Worm (Caenorhabditis elegans) whole organism, L1 larva: Measurements from ENCODE around the gene sym-4.

Experiments used
- C16A3.4 ChIP-seq: fragments of 150-350 bp; optimal IDR thresholded peaks from 2 replicates; lab custom pipeline; 2014; ENCODE audit warnings: missing biosample characterization, missing genetic modification characterization
- C34B4.2 ChIP-seq: sonication (generic microtip); optimal IDR thresholded peaks from 2 replicates; lab custom pipeline; 2017; ENCODE audit warnings: mild to moderate bottlenecking, missing genetic modification characterization, missing compliant biosample characterization
- elt-2 ChIP-seq: sonication (generic microtip); optimal IDR thresholded peaks from 2 replicates; lab custom pipeline; 2016; ENCODE audit warnings: missing genetic modification characterization, mild to moderate bottlenecking, inconsistent platforms, missing compliant biosample characterization, missing genetic modification reagents
- lin-13 ChIP-seq: fragments of 150-350 bp; optimal IDR thresholded peaks from 2 replicates; lab custom pipeline; 2014; ENCODE audit warnings: missing biosample characterization, missing genetic modification reagents, missing genetic modification characterization
- lin-39 ChIP-seq: fragments of 150-350 bp; optimal IDR thresholded peaks from 2 replicates; lab custom pipeline; 2014; ENCODE audit warnings: missing biosample characterization, missing genetic modification reagents, missing genetic modification characterization
- nhr-20 ChIP-seq: sonication (generic microtip); optimal IDR thresholded peaks from 2 replicates; lab custom pipeline; 2016; ENCODE audit warnings: mild to moderate bottlenecking, missing genetic modification characterization, missing compliant biosample characterization
- unc-62 ChIP-seq: fragments of 150-350 bp; optimal IDR thresholded peaks from 2 replicates; lab custom pipeline; 2014; ENCODE audit warnings: missing biosample characterization, missing genetic modification reagents, missing genetic modification characterization

- TF ChIP-seq C16A3.4 (no peak), lin-39 (no peak), elt-2 (tag; lab: Kevin White, UChicago) (peak; percentile 49), unc-62 (GFP tag; lab: Kevin White, UChicago) (no peak), C34B4.2 (tag; lab: Kevin White, UChicago) (no peak), lin-13 (GFP tag; lab: Kevin White, UChicago) (no peak), nhr-20 (tag; lab: Kevin White, UChicago) (no peak)
Measured at ce11 chrX:14206321-14206720, 36.9 kb upstream of the sym-4 start.
